Fruit fly (Drosophila melanogaster) whole organism, pupa: ENCODE measurements around the gene Zasp67.

ENCODE experiments used
- CG32121 ChIP-seq: fragments of 200-800 bp; sonication (Bioruptor generic); IDR thresholded peaks from 2 replicates; pipeline ENCODE4 v1.3.6; 2022; ENCODE audit warnings: missing biosample characterization, missing genetic modification characterization
- Pif1B ChIP-seq: fragments of 200-800 bp; sonication (Bioruptor generic); optimal IDR thresholded peaks from 3 replicates; lab custom pipeline; 2016; ENCODE audit warnings: missing biosample characterization, missing genetic modification characterization

- TF ChIP-seq CG32121 (GFP tag; lab: Robert Waterston, UW) (no peak), Pif1B (no peak)
Measured at dm6 chr3L:9820248-9820647, 22.8 kb upstream of the Zasp67 start.
